Worm (Caenorhabditis elegans): ENCODE measurements around the gene F22F1.3.

The F22F1.3 gene

ce11 chrX:8156502-8156901 is 6.4 kb downstream of the F22F1.3 start (continued):
- TF ChIP-seq dsc-1 (tag; optimal IDR thresholded peaks at IDR 0.05) (peak; percentile 51), efl-1 (optimal IDR thresholded peaks at IDR 0.05) (no peak), efl-1 (GFP tag; optimal IDR thresholded peaks at IDR 0.05 in 1 of 2) (peak in 1 of 2 experiments; percentile 29), unc-98 (GFP tag; IDR thresholded peaks at IDR 0.05) (no peak), nhr-19 (GFP tag; conservative IDR thresholded peaks at IDR 0.05) (peak; percentile 56), snu-23 (GFP tag; optimal IDR thresholded peaks at IDR 0.05) (peak; percentile 64), ceh-82 (tag; optimal IDR thresholded peaks at IDR 0.05) (peak in 2 of 3 experiments; percentile 6 to 24), ceh-88 (GFP tag; IDR thresholded peaks at IDR 0.05) (no peak), nhr-85 (tag) (peak; percentile 73), fkh-4 (tag; optimal IDR thresholded peaks at IDR 0.05; ENCODE audit: borderline replicate concordance) (no peak), lin-14 (GFP tag; optimal IDR thresholded peaks at IDR 0.05) (peak; percentile 42), elt-3 (tag; optimal IDR thresholded peaks at IDR 0.05) (peak in 1 of 6 experiments; percentile 20), nhr-77 (tag; optimal IDR thresholded peaks at IDR 0.05) (no peak), mdl-1 (tag; optimal IDR thresholded peaks at IDR 0.05) (peak in 1 of 2 experiments; percentile 50), lsy-2 (tag; optimal IDR thresholded peaks at IDR 0.05) (peak in 1 of 2 experiments; percentile 3), pax-3 (tag; optimal IDR thresholded peaks at IDR 0.05) (no peak), rnt-1 (tag; optimal IDR thresholded peaks at IDR 0.05) (peak; percentile 32), nhr-20 (tag; optimal IDR thresholded peaks at IDR 0.05) (peak; percentile 65)

ce11 chrX:8155969-8156368 is 6.9 kb downstream of the F22F1.3 start:
- TF ChIP-seq grh-1 (GFP tag; IDR thresholded peaks at IDR 0.05) (no peak), lir-3 (tag; optimal IDR thresholded peaks at IDR 0.05; ENCODE audit: poor library complexity) (no peak), ceh-82 (tag; optimal IDR thresholded peaks at IDR 0.05) (peak in 2 of 3 experiments; percentile 28 to 35), ceh-88 (GFP tag; IDR thresholded peaks at IDR 0.05) (no peak), ceh-90 (tag; optimal IDR thresholded peaks at IDR 0.05) (no peak), lin-39 (tag; optimal IDR thresholded peaks at IDR 0.05) (no peak), tlp-1 (tag; optimal IDR thresholded peaks at IDR 0.05) (no peak), skn-1 (tag; optimal IDR thresholded peaks at IDR 0.05) (peak; percentile 35), dpl-1 (GFP tag; optimal IDR thresholded peaks at IDR 0.05) (no peak), sup-37 (GFP tag; optimal IDR thresholded peaks at IDR 0.05) (no peak), vab-15 (tag; optimal IDR thresholded peaks at IDR 0.05) (no peak), F16B12.6 (tag; optimal IDR thresholded peaks at IDR 0.05) (no peak), mdl-1 (tag; optimal IDR thresholded peaks at IDR 0.05) (peak in 1 of 2 experiments; percentile 4), nhr-71 (tag; optimal IDR thresholded peaks at IDR 0.05) (peak; percentile 35), unc-86 (tag; optimal IDR thresholded peaks at IDR 0.05) (peak; percentile 41), mab-9 (GFP tag; IDR thresholded peaks at IDR 0.05) (no peak), swsn-7 (tag; optimal IDR thresholded peaks at IDR 0.05) (peak; percentile 4), nhr-47 (tag; optimal IDR thresholded peaks at IDR 0.05) (peak; percentile 49), rnt-1 (tag; optimal IDR thresholded peaks at IDR 0.05) (peak; percentile 44), ztf-4 (tag; optimal IDR thresholded peaks at IDR 0.05) (no peak), efl-1 (optimal IDR thresholded peaks at IDR 0.05) (no peak), efl-1 (GFP tag; optimal IDR thresholded peaks at IDR 0.05 in 1 of 2) (peak in 1 of 2 experiments; percentile 82), irx-1 (tag; optimal IDR thresholded peaks at IDR 0.05) (no peak), ceh-63 (GFP tag; optimal IDR thresholded peaks at IDR 0.05) (no peak), lsy-2 (tag; optimal IDR thresholded peaks at IDR 0.05) (no peak), nhr-76 (tag; optimal IDR thresholded peaks at IDR 0.05) (no peak), C34B4.2 (tag; optimal IDR thresholded peaks at IDR 0.05) (no peak), snu-23 (GFP tag; optimal IDR thresholded peaks at IDR 0.05) (peak; percentile 3), pag-3 (tag; optimal IDR thresholded peaks at IDR 0.05; ENCODE audit: borderline replicate concordance, insufficient read depth) (no peak)

DNA sequence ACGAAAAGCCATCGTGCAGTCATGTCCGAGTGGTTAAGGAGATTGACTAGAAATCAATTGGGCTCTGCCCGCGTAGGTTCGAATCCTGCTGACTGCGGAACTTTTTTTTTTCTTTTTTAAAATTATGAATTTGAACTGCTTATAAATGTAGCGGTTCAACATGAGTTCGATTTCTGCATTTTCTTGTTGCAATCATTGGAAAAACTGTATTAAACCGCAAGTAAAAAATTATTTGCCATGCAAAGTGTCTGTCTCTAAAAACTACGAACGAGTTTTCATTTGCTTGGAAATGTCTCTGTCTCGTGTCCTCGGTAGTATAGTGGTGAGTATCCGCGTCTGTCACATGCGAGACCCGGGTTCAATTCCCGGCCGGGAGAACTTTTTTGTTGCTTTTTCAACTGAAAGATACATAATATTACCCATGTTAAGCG is 7.4 kb downstream of the F22F1.3 start:
- TF ChIP-seq lin-13 (GFP tag; optimal IDR thresholded peaks at IDR 0.05) (peak; percentile 7), jun-1 (tag; optimal IDR thresholded peaks at IDR 0.05) (peak; percentile 16), rnt-1 (tag; optimal IDR thresholded peaks at IDR 0.05) (peak; percentile 48), ceh-82 (tag; optimal IDR thresholded peaks at IDR 0.05) (peak in 1 of 3 experiments; percentile 46), mdl-1 (tag; optimal IDR thresholded peaks at IDR 0.05) (peak in 1 of 2 experiments; percentile 70), unc-130 (tag; optimal IDR thresholded peaks at IDR 0.05) (peak; percentile 1), C16A3.4 (tag; optimal IDR thresholded peaks at IDR 0.05) (peak; percentile 43), lsy-2 (tag; optimal IDR thresholded peaks at IDR 0.05) (peak in 1 of 2 experiments; percentile 46), mep-1 (tag; optimal IDR thresholded peaks at IDR 0.05) (peak; percentile 8), lin-14 (GFP tag; optimal IDR thresholded peaks at IDR 0.05) (peak; percentile 2), irx-1 (tag; optimal IDR thresholded peaks at IDR 0.05) (peak; percentile 2), efl-1 (optimal IDR thresholded peaks at IDR 0.05) (peak in 1 of 2 experiments; percentile 18), efl-1 (GFP tag; optimal IDR thresholded peaks at IDR 0.05 in 1 of 2) (peak in 1 of 2 experiments; percentile 65), xbp-1 (tag; optimal IDR thresholded peaks at IDR 0.05) (peak; percentile 22), nhr-77 (tag; optimal IDR thresholded peaks at IDR 0.05) (peak; percentile 20), snu-23 (GFP tag; optimal IDR thresholded peaks at IDR 0.05) (peak; percentile 59), lin-35 (GFP tag; optimal IDR thresholded peaks at IDR 0.05) (peak; percentile 6 to 48), nhr-85 (tag) (peak; percentile 68)

Data from whole organism, L1 larva.